Worm (Caenorhabditis elegans): ENCODE measurements around the gene nlp-20.

Gene nlp-20

DNA sequence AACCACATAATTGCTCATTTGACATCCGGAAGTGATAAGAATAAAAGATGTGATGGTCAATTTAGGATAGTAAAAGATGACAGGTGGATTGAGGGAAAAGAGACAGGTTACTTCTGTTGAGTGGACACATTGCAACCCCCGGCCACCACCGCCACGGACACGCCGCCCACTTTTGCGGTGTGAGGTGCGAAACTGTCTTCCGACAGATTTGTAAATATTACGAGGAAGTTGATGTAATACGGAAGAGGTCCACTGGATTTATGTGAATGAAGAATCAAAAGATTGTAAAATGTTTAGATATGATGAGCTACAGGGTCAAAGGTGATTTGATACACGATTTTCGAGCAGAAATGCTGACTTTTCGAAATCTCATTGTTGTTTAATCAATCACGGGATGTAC is 30.0 kb upstream of the nlp-20 start, which contains the start of gene C08G9.2:
Gene C08G9.2, minus strand, starts transcription at position 101 of the 400 bp plus-strand sequence.
- TF ChIP-seq unc-42 (tag; optimal IDR thresholded peaks at IDR 0.05) (no peak), madf-2 (tag; optimal IDR thresholded peaks at IDR 0.05) (no peak), pat-9 (tag; optimal IDR thresholded peaks at IDR 0.05) (no peak), ceh-9 (tag; optimal IDR thresholded peaks at IDR 0.05) (no peak), ztf-16 (tag; optimal IDR thresholded peaks at IDR 0.05) (no peak), sox-2 (GFP tag; IDR thresholded peaks at IDR 0.05) (no peak), sdc-2 (tag; optimal IDR thresholded peaks at IDR 0.05) (no peak), pag-3 (tag; optimal IDR thresholded peaks at IDR 0.05; ENCODE audit: borderline replicate concordance) (no peak), ceh-24 (tag; optimal IDR thresholded peaks at IDR 0.05) (no peak), ama-1 (optimal IDR thresholded peaks at IDR 0.05) (no peak)

DNA sequence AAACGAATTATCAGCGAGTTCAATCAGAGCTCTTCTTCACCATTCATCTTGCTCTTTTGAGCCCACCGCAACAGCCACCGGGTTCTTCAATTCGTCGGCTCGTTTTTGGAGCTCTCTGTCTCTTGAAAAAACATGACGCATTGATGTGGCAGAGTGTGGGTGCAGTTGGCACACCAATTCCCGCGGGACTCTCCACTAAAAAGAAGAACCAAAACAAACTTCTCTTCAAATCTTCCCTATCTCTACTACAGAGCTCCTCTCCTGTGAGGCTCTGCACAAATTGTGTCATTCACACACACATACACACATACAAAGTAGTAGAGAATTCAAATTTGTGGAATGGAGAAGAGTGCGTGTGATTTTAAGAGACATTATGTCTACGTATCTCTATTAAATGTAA is 20.1 kb upstream of the nlp-20 start:
- TF ChIP-seq hlh-30 (tag; optimal IDR thresholded peaks at IDR 0.05; ENCODE audit: insufficient read depth) (no peak), pros-1 (tag; optimal IDR thresholded peaks at IDR 0.05) (no peak), ceh-31 (tag; optimal IDR thresholded peaks at IDR 0.05) (peak; percentile 5), T23F11.4 (GFP tag; optimal IDR thresholded peaks at IDR 0.05) (no peak), odd-2 (tag; optimal IDR thresholded peaks at IDR 0.05) (no peak), unc-3 (GFP tag; conservative IDR thresholded peaks at IDR 0.05) (peak; percentile 58; the same call in 1 of the 2 replicates), unc-3 (tag; optimal IDR thresholded peaks at IDR 0.05) (peak; percentile 93), unc-42 (tag; optimal IDR thresholded peaks at IDR 0.05) (peak; percentile 74)

DNA sequence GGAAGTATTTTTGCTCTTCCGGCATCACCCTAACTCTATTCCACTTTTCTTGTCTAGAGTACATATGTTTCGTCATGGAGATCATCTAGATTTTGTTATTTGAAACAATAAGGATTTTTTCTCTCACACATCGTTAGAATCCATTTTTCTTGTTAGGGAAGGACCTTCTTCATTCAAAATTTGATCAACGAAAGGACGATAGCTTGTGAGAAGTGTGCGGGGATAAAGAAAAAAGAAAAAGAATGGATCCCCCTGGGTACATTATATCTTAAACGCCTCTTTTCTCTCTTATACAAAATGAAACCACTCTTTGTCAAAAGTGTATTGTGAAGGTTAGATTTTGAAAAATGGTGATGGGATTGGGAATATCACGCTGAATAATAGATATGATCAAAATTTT is 18.7 kb upstream of the nlp-20 start:
- TF ChIP-seq elt-4 (tag; optimal IDR thresholded peaks at IDR 0.05) = no peak
- no peak for TF ChIP-seq K09A11.1 (tag; optimal IDR thresholded peaks at IDR 0.05; ENCODE audit: insufficient read depth)
- peak; percentile 27 for TF ChIP-seq unc-42 (tag; optimal IDR thresholded peaks at IDR 0.05)

DNA sequence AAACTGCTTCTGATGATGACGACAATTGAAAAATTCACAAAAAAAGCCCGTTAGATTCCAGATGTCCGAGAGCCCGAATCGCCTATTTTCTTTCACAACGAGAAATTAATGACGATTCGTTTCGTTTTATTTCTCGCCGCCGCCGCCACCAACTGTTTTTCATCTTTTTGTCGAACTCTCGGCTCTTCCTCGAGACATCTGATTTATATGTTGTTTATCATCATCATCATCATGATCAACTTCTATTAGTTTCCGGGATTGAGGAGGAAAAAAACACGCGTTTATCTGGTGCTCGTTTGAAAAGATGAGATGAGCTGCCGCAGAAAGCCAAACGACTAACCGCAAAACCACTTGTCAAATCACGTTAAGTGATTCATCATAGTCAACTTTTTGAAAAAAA is 16.6 kb upstream of the nlp-20 start:
- TF ChIP-seq che-1 (tag; optimal IDR thresholded peaks at IDR 0.05) (no peak), rnt-1 (tag; optimal IDR thresholded peaks at IDR 0.05) (peak; percentile 35), ceh-30 (tag; optimal IDR thresholded peaks at IDR 0.05) (no peak), elt-4 (tag; optimal IDR thresholded peaks at IDR 0.05) (no peak)

DNA sequence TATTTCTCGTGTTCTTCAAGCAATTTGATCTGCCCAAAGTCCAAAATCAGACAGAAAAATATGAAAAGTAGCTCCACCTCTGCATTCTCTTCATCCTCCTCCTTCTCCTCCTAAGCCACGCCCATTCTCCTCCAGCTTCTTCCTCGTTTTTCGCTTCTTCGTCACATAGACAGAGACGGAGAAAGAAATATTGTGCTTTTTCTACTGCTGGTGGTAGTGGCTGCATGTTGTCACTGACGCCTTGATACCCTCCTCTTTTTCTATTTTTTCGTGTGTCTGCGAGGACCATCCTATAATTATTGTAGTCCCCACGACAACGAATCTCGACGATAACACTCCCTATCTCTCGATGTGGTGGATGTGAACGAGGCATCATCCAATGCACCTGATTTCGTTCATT is 15.7 kb upstream of the nlp-20 start, which contains the start of gene C08G9.1:
Gene C08G9.1, plus strand, starts transcription at position 175 of the 400 bp plus-strand sequence.
- TF ChIP-seq C08G9.2 (tag; optimal IDR thresholded peaks at IDR 0.05) = peak; percentile 56
- TF ChIP-seq K02D7.2 (tag; optimal IDR thresholded peaks at IDR 0.05) = no peak
- TF ChIP-seq ceh-48 (tag; optimal IDR thresholded peaks at IDR 0.05) = no peak
- peak; percentile 19 for TF ChIP-seq ceh-18 (tag; optimal IDR thresholded peaks at IDR 0.05)
- no peak for TF ChIP-seq unc-86 (tag; optimal IDR thresholded peaks at IDR 0.05)
- no peak for TF ChIP-seq ceh-24 (tag; optimal IDR thresholded peaks at IDR 0.05)
- no peak for TF ChIP-seq pros-1 (tag; optimal IDR thresholded peaks at IDR 0.05)
- no peak for TF ChIP-seq syd-9 (tag; optimal IDR thresholded peaks at IDR 0.05)
- TF ChIP-seq ceh-45 (GFP tag; IDR thresholded peaks at IDR 0.05) = no peak
- TF ChIP-seq nfya-1 (tag; optimal IDR thresholded peaks at IDR 0.05) = no peak
- TF ChIP-seq Y22D7AL.16 (tag; optimal IDR thresholded peaks at IDR 0.05) = no peak
- no peak for TF ChIP-seq nhr-11 (tag; optimal IDR thresholded peaks at IDR 0.05)
- no peak for TF ChIP-seq hlh-6 (tag; optimal IDR thresholded peaks at IDR 0.05)

DNA sequence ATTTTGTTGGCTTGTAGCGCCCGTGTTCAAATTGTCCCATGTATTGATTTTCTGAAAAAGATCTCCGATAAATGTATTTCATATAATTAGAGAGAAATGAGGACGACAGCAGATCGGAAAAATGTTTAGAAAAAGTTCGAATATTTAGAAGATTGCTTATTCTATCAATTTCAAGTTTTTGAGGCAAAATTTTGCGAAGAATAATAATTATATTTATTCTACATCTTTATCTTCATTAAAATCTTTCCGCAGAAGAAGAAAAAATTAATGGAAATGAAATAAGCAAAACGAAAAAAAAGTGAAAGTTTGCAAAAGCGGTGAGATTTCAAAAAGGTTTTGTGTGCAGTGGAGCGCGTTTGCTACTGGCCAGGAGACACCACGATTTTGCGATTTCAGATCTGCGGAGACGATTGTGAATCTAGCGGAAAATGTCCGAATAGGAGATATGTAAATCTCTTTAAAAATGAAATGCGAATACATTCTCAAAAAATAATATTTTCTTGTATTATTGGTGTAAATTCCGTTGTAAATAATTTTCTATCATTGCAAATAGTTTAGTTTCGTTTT is 11.4 kb upstream of the nlp-20 start, which contains the start of gene nrde-4:
Gene nrde-4, minus strand, starts transcription at position 51 of the 567 bp plus-strand sequence.
- TF ChIP-seq ceh-14 (tag; optimal IDR thresholded peaks at IDR 0.05) (peak; percentile 79), unc-3 (GFP tag; conservative IDR thresholded peaks at IDR 0.05) (no peak), unc-3 (tag; optimal IDR thresholded peaks at IDR 0.05) (no peak), pax-1 (tag; optimal IDR thresholded peaks at IDR 0.05) (no peak), C38D4.7 (GFP tag; optimal IDR thresholded peaks at IDR 0.05) (no peak), ceh-48 (tag; optimal IDR thresholded peaks at IDR 0.05) (no peak), ceh-24 (tag; optimal IDR thresholded peaks at IDR 0.05) (no peak), hlh-30 (tag; optimal IDR thresholded peaks at IDR 0.05; ENCODE audit: insufficient read depth) (no peak), fkh-6 (tag; optimal IDR thresholded peaks at IDR 0.05) (no peak), ceh-45 (GFP tag; IDR thresholded peaks at IDR 0.05) (no peak), ama-1 (optimal IDR thresholded peaks at IDR 0.05) (no peak), elt-4 (tag; optimal IDR thresholded peaks at IDR 0.05) (no peak), F13H6.1 (tag; optimal IDR thresholded peaks at IDR 0.05) (peak; percentile 15), ceh-18 (tag; optimal IDR thresholded peaks at IDR 0.05) (peak; percentile 19), dmd-4 (tag; optimal IDR thresholded peaks at IDR 0.05; ENCODE audit: borderline replicate concordance) (peak; percentile 54), pag-3 (tag; optimal IDR thresholded peaks at IDR 0.05; ENCODE audit: borderline replicate concordance) (peak; percentile 33), eyg-1 (tag; optimal IDR thresholded peaks at IDR 0.05) (no peak), ceh-2 (tag; optimal IDR thresholded peaks at IDR 0.05) (peak; percentile 58), unc-86 (tag; optimal IDR thresholded peaks at IDR 0.05) (peak; percentile 24), syd-9 (tag; optimal IDR thresholded peaks at IDR 0.05) (peak; percentile 29), nhr-11 (tag; optimal IDR thresholded peaks at IDR 0.05) (no peak), ceh-31 (tag; optimal IDR thresholded peaks at IDR 0.05) (peak; percentile 91)
